Worm (Caenorhabditis elegans) whole organism, L3 larva: ENCODE results near the gene picc-1.

Experiments
- R02D3.7 ChIP-seq: fragments of 150-350 bp; optimal IDR thresholded peaks from 2 replicates; lab custom pipeline; 2014; ENCODE audit warnings: missing biosample characterization, missing genetic modification characterization
- ZK546.5 ChIP-seq: sonication (generic microtip); optimal IDR thresholded peaks from 2 replicates; lab custom pipeline; 2017; ENCODE audit warnings: missing biosample characterization, missing genetic modification characterization
- aly-2 ChIP-seq: fragments of 150-350 bp; optimal IDR thresholded peaks from 2 replicates; lab custom pipeline; 2014; ENCODE audit warnings: missing biosample characterization, missing genetic modification characterization
- ama-1 ChIP-seq: fragments of 150-350 bp; optimal IDR thresholded peaks from 2 replicates; lab custom pipeline; 2018
- ceh-82 ChIP-seq: fragments of 150-350 bp; optimal IDR thresholded peaks from 2 replicates; lab custom pipeline; 2014; ENCODE audit warnings: missing biosample characterization, missing genetic modification characterization
- ceh-9 ChIP-seq: sonication (generic microtip); optimal IDR thresholded peaks from 2 replicates; lab custom pipeline; 2018; ENCODE audit warnings: missing biosample characterization, missing genetic modification characterization
- egl-27 ChIP-seq: sonication (generic microtip); optimal IDR thresholded peaks from 4 replicates; lab custom pipeline; 2017; ENCODE audit warnings: missing biosample characterization, missing genetic modification reagents, missing genetic modification characterization
- egl-5 ChIP-seq: fragments of 150-350 bp; optimal IDR thresholded peaks from 2 replicates; lab custom pipeline; 2017; ENCODE audit warnings: missing biosample characterization, missing genetic modification reagents, missing genetic modification characterization, inconsistent platforms
- elt-1 ChIP-seq: fragments of 150-350 bp; optimal IDR thresholded peaks from 2 replicates; lab custom pipeline; 2014; ENCODE audit warnings: missing biosample characterization, missing genetic modification characterization
- elt-2 ChIP-seq: sonication (generic microtip); optimal IDR thresholded peaks from 2 replicates; lab custom pipeline; 2016; ENCODE audit warnings: missing genetic modification reagents, mild to moderate bottlenecking, missing genetic modification characterization, missing compliant biosample characterization
- elt-3 ChIP-seq, 3 experiments: fragments of 150-350 bp in 1 of 3; sonication (generic microtip) in 2 of 3; optimal IDR thresholded peaks; 2 replicates in 2 of 3; 4 replicates in 1 of 3; lab custom pipeline; 2014 to 2017; ENCODE audit warnings: missing biosample characterization in 3 of 3, missing genetic modification characterization in 3 of 3
- eor-1 ChIP-seq, 2 experiments: fragments of 150-350 bp; optimal IDR thresholded peaks; 2 replicates each; lab custom pipeline; 2014 to 2018; ENCODE audit warnings: missing biosample characterization in 2 of 2, missing genetic modification characterization in 2 of 2
- fkh-2 ChIP-seq: fragments of 150-350 bp; optimal IDR thresholded peaks from 2 replicates; lab custom pipeline; 2014; ENCODE audit warnings: missing biosample characterization, missing genetic modification reagents, missing genetic modification characterization
- jun-1 ChIP-seq: fragments of 150-350 bp; optimal IDR thresholded peaks from 2 replicates; lab custom pipeline; 2014; ENCODE audit warnings: missing biosample characterization, missing genetic modification reagents, missing genetic modification characterization
- lin-15B ChIP-seq: fragments of 150-350 bp; optimal IDR thresholded peaks from 2 replicates; lab custom pipeline; 2014; ENCODE audit warnings: missing biosample characterization, missing genetic modification characterization
- mdl-1 ChIP-seq: fragments of 150-350 bp; optimal IDR thresholded peaks from 2 replicates; lab custom pipeline; 2014; ENCODE audit warnings: missing biosample characterization, missing genetic modification characterization
- nfya-1 ChIP-seq: sonication (generic microtip); optimal IDR thresholded peaks from 2 replicates; lab custom pipeline; 2017; ENCODE audit warnings: missing genetic modification characterization, mild to moderate bottlenecking, missing compliant biosample characterization, antibody characterized with exemption, moderate library complexity; ENCODE audit not compliant: insufficient read depth
- nhr-11 ChIP-seq: fragments of 150-350 bp; optimal IDR thresholded peaks from 2 replicates; lab custom pipeline; 2014; ENCODE audit warnings: missing biosample characterization, missing genetic modification characterization
- nhr-12 ChIP-seq: fragments of 150-350 bp; optimal IDR thresholded peaks from 2 replicates; lab custom pipeline; 2014; ENCODE audit warnings: missing biosample characterization, missing genetic modification characterization
- nhr-23 ChIP-seq: fragments of 150-350 bp; optimal IDR thresholded peaks from 2 replicates; lab custom pipeline; 2014; ENCODE audit warnings: missing biosample characterization, missing genetic modification reagents, missing genetic modification characterization
- nhr-237 ChIP-seq: fragments of 150-350 bp; optimal IDR thresholded peaks from 2 replicates; lab custom pipeline; 2014; ENCODE audit warnings: missing biosample characterization, missing genetic modification characterization
- nhr-25 ChIP-seq: sonication (generic microtip); optimal IDR thresholded peaks from 2 replicates; lab custom pipeline; 2017; ENCODE audit warnings: missing biosample characterization, missing genetic modification characterization
- nhr-28 ChIP-seq: fragments of 150-350 bp; optimal IDR thresholded peaks from 2 replicates; lab custom pipeline; 2014; ENCODE audit warnings: missing biosample characterization, missing genetic modification characterization
- nhr-43 ChIP-seq: sonication (generic microtip); optimal IDR thresholded peaks from 2 replicates; lab custom pipeline; 2016; ENCODE audit warnings: mild to moderate bottlenecking, missing genetic modification characterization, missing compliant biosample characterization; ENCODE audit not compliant: poor library complexity, severe bottlenecking
- nhr-67 ChIP-seq: fragments of 150-350 bp; optimal IDR thresholded peaks from 2 replicates; lab custom pipeline; 2014; ENCODE audit warnings: missing biosample characterization, missing genetic modification characterization
- nhr-76 ChIP-seq: fragments of 150-350 bp; sonication (generic microtip); optimal IDR thresholded peaks from 5 replicates; lab custom pipeline; 2014; ENCODE audit warnings: missing biosample characterization, missing genetic modification characterization
- nhr-77 ChIP-seq: fragments of 150-350 bp; optimal IDR thresholded peaks from 2 replicates; lab custom pipeline; 2014; ENCODE audit warnings: missing biosample characterization, missing genetic modification characterization
- pha-4 ChIP-seq: fragments of 150-350 bp; optimal IDR thresholded peaks from 2 replicates; lab custom pipeline; 2014; ENCODE audit warnings: missing biosample characterization, missing genetic modification reagents, missing genetic modification characterization
- pqm-1 ChIP-seq: fragments of 150-350 bp; optimal IDR thresholded peaks from 2 replicates; lab custom pipeline; 2017; ENCODE audit warnings: missing biosample characterization, missing genetic modification characterization, inconsistent platforms
- sea-2 ChIP-seq: fragments of 150-350 bp; sonication (generic microtip); optimal IDR thresholded peaks from 4 replicates; lab custom pipeline; 2014; ENCODE audit warnings: missing biosample characterization, missing genetic modification reagents, missing genetic modification characterization
- snpc-4 ChIP-seq: fragments of 150-350 bp; optimal IDR thresholded peaks from 2 replicates; lab custom pipeline; 2014; ENCODE audit warnings: missing biosample characterization, missing genetic modification characterization
- tbx-2 ChIP-seq: sonication (generic microtip); optimal IDR thresholded peaks from 2 replicates; lab custom pipeline; 2016; ENCODE audit warnings: mild to moderate bottlenecking, missing genetic modification characterization, missing compliant biosample characterization
- ztf-11 ChIP-seq: fragments of 150-350 bp; optimal IDR thresholded peaks from 2 replicates; lab custom pipeline; 2014; ENCODE audit warnings: missing biosample characterization, missing genetic modification characterization
- ztf-4 ChIP-seq: fragments of 150-350 bp; optimal IDR thresholded peaks from 2 replicates; lab custom pipeline; 2014; ENCODE audit warnings: missing biosample characterization, missing genetic modification characterization

Gene picc-1

DNA sequence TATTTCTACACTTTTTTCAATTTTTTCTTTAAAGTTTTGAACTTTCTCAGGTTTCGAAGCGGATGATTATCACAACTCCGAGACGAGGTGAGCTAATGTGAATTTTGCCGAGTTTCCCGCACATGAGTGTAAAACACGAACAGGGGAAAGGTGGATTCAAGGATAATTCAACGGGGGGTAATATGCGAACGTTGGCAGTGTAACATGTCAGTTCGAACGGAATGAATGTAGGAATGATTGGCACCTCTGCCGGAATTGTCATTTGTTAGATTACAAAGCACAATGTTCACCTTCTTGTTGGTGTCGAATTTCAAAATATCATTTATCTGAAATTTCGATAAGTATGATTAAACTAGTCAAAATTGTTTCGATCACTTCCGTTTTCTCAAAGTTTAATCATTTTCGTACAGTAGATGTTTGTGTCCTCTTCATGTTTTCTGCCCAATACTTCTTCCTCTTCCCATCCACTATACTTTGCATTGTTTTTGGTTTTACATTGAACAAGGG lies at the start of gene picc-1:
Gene picc-1, plus strand, starts transcription at position 51 of the 507 bp plus-strand sequence.
- TF ChIP-seq egl-27 (tag; lab: Kevin White, UChicago) (no peak), R02D3.7 (tag; lab: Kevin White, UChicago) (no peak), tbx-2 (tag; lab: Kevin White, UChicago) (no peak), nhr-43 (peak; percentile 61), snpc-4 (no peak), fkh-2 (tag; lab: Kevin White, UChicago) (no peak), elt-2 (peak; percentile 39), nhr-77 (tag; lab: Kevin White, UChicago) (no peak), nhr-237 (no peak), lin-15B (no peak), pha-4 (tag; lab: Kevin White, UChicago) (no peak), nhr-76 (tag; lab: Kevin White, UChicago) (no peak), nfya-1 (tag; lab: Kevin White, UChicago) (no peak), ztf-4 (tag; lab: Kevin White, UChicago) (no peak), nhr-28 (tag; lab: Kevin White, UChicago) (no peak), nhr-12 (no peak), aly-2 (tag; lab: Kevin White, UChicago) (peak; percentile 66), ama-1 (lab: Kevin White, UChicago) (peak; percentile 84), ztf-11 (tag; lab: Kevin White, UChicago) (no peak)

DNA sequence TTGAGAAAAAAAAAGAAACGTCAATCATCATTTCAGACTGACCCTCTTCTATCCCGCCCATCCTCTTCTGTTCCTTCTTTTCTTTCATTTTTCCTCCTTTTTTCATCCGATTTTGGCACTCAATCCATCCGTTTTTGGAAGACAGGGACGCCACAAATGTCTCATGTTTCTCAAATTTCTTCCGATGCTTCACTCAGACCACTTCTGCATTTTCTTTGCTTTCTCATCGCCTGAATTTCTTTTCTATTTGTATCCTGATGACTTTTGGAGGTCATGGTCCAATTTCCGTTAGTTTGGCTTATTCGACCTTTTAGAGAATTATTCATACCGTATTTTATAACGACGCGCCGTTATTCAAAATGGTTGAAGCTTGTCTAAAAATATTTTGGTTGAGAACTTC lies 46.2 kb upstream of the picc-1 start:
- no peak for TF ChIP-seq elt-1 (tag; lab: Kevin White, UChicago)
- no peak for TF ChIP-seq ceh-82 (tag; lab: Kevin White, UChicago)
- no peak for TF ChIP-seq ZK546.5 (tag; lab: Kevin White, UChicago)
- no peak for TF ChIP-seq jun-1 (tag; lab: Kevin White, UChicago)
- no peak for TF ChIP-seq nhr-23

- TF ChIP-seq pha-4 (tag; lab: Kevin White, UChicago) (no peak), ZK546.5 (tag; lab: Kevin White, UChicago) (no peak), snpc-4 (no peak), aly-2 (tag; lab: Kevin White, UChicago) (no peak), nfya-1 (tag; lab: Kevin White, UChicago) (no peak), tbx-2 (tag; lab: Kevin White, UChicago) (no peak), jun-1 (tag; lab: Kevin White, UChicago) (no peak), nhr-76 (tag; lab: Kevin White, UChicago) (no peak), elt-1 (tag; lab: Kevin White, UChicago) (no peak), fkh-2 (tag; lab: Kevin White, UChicago) (no peak), nhr-67 (tag; lab: Kevin White, UChicago) (no peak), ztf-11 (tag; lab: Kevin White, UChicago) (no peak), eor-1 (tag; optimal IDR thresholded peaks at IDR 0.05; lab: Kevin White, UChicago) (no peak)
These were observed 45.1 kb upstream of the picc-1 start for ce11 chrV:5973713-5974112.

DNA sequence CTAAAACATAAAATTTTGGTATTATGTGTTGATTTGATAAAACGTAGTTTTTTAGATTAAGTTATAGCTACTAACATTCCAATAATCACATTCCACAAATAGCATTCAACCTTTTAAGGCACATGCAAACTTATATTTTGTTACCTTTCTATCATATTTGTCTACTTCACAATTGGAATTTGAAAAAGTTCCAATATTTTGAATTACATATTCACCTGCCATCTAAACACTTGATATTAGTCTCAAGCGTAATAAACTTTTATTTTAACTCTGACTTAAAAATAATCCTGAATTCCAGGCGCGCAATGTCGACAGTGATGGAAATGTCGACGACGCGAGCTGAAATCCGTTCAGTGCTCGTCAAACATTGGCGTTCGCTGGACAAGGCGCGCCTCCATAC lies 43.1 kb upstream of the picc-1 start, which contains the start of gene acy-2:
Gene acy-2, plus strand, starts transcription at position 301 of the 400 bp plus-strand sequence.
- no peak for TF ChIP-seq ztf-4 (tag; lab: Kevin White, UChicago)
- TF ChIP-seq nhr-77 (tag; lab: Kevin White, UChicago): no peak
- TF ChIP-seq nhr-11 (tag; lab: Kevin White, UChicago): no peak
- no peak for TF ChIP-seq pqm-1 (tag; lab: Kevin White, UChicago)
- no peak for TF ChIP-seq ceh-9
- no peak for TF ChIP-seq egl-5 (tag; lab: Kevin White, UChicago)
- TF ChIP-seq snpc-4: no peak
- no peak for TF ChIP-seq nhr-43
- TF ChIP-seq R02D3.7 (tag; lab: Kevin White, UChicago): no peak
- no peak for TF ChIP-seq sea-2 (GFP tag; lab: Kevin White, UChicago)
- no peak for TF ChIP-seq elt-2
- no peak for TF ChIP-seq elt-3 (tag; optimal IDR thresholded peaks at IDR 0.05; lab: Kevin White, UChicago)
- no peak for TF ChIP-seq tbx-2 (tag; lab: Kevin White, UChicago)
- no peak for TF ChIP-seq nhr-76 (tag; lab: Kevin White, UChicago)
- TF ChIP-seq nhr-237: no peak
- TF ChIP-seq pha-4 (tag; lab: Kevin White, UChicago): no peak
- TF ChIP-seq nhr-25: no peak
- TF ChIP-seq mdl-1: no peak
- no peak for TF ChIP-seq fkh-2 (tag; lab: Kevin White, UChicago)
